Fruit fly (Drosophila melanogaster) whole organism, embryonic: Measurements from ENCODE around the gene CG7924.

Source experiments
- Atf-2 ChIP-seq: fragments of 200-800 bp; sonication (Bioruptor generic); optimal IDR thresholded peaks from 2 replicates; lab custom pipeline; 2016; ENCODE audit warnings: missing biosample characterization, missing genetic modification characterization
- BEAF-32 ChIP-seq: fragments of 200-800 bp; sonication (Bioruptor generic); optimal IDR thresholded peaks from 3 replicates; lab custom pipeline; 2017; ENCODE audit warnings: missing biosample characterization, missing genetic modification characterization, mild to moderate bottlenecking, moderate library complexity, missing genetic modification reagents
- CG10147 ChIP-seq: fragments of 200-800 bp; sonication (Bioruptor generic); optimal IDR thresholded peaks from 2 replicates; lab custom pipeline; 2019; ENCODE audit warnings: missing biosample characterization, mild to moderate bottlenecking, missing genetic modification characterization, moderate library complexity
- CG1024 ChIP-seq: fragments of 200-800 bp; sonication (Bioruptor generic); IDR thresholded peaks from 2 replicates; pipeline ENCODE4 v1.3.6; 2022; ENCODE audit warnings: missing biosample characterization, missing genetic modification characterization
- CG10321 ChIP-seq: fragments of 200-800 bp; sonication (Bioruptor generic); IDR thresholded peaks from 2 replicates; pipeline ENCODE4 v1.3.6; 2022; ENCODE audit warnings: missing biosample characterization, missing genetic modification characterization
- CG12071 ChIP-seq: fragments of 200-800 bp; sonication (Bioruptor generic); optimal IDR thresholded peaks from 3 replicates; lab custom pipeline; 2018; ENCODE audit warnings: missing biosample characterization, mild to moderate bottlenecking, missing genetic modification characterization
- CG15011 ChIP-seq: fragments of 200-800 bp; sonication (Bioruptor generic); optimal IDR thresholded peaks from 3 replicates; lab custom pipeline; 2018; ENCODE audit warnings: missing biosample characterization, mild to moderate bottlenecking, missing genetic modification characterization
- CG15073 ChIP-seq: fragments of 200-800 bp; sonication (Bioruptor generic); optimal IDR thresholded peaks from 2 replicates; lab custom pipeline; 2016; ENCODE audit warnings: missing biosample characterization, missing genetic modification characterization
- CG1603 ChIP-seq: fragments of 200-800 bp; sonication (Bioruptor generic); optimal IDR thresholded peaks from 2 replicates; lab custom pipeline; 2019; ENCODE audit warnings: missing biosample characterization, mild to moderate bottlenecking, missing genetic modification characterization, moderate library complexity
- CG17385 ChIP-seq: fragments of 200-800 bp; sonication (Bioruptor generic); optimal IDR thresholded peaks from 3 replicates; lab custom pipeline; 2018; ENCODE audit warnings: missing biosample characterization, mild to moderate bottlenecking, missing genetic modification characterization
- CG17829 ChIP-seq: fragments of 200-800 bp; optimal IDR thresholded peaks from 2 replicates; lab custom pipeline; 2019; ENCODE audit warnings: missing biosample characterization, mild to moderate bottlenecking, missing genetic modification characterization, moderate library complexity
- CG2202 ChIP-seq: fragments of 200-800 bp; sonication (Bioruptor generic); optimal IDR thresholded peaks from 2 replicates; lab custom pipeline; 2018; ENCODE audit warnings: missing biosample characterization, mild to moderate bottlenecking, missing genetic modification characterization
- CG2678 ChIP-seq: fragments of 200-800 bp; sonication (Bioruptor generic); optimal IDR thresholded peaks from 3 replicates; lab custom pipeline; 2019; ENCODE audit warnings: missing biosample characterization, mild to moderate bottlenecking, missing genetic modification characterization, moderate library complexity
- CG3407 ChIP-seq: fragments of 200-800 bp; sonication (Bioruptor generic); optimal IDR thresholded peaks from 2 replicates; lab custom pipeline; 2018; ENCODE audit warnings: missing biosample characterization, mild to moderate bottlenecking, missing genetic modification characterization
- CG3838 ChIP-seq: fragments of 200-800 bp; sonication (Bioruptor generic); optimal IDR thresholded peaks from 3 replicates; lab custom pipeline; 2016; ENCODE audit warnings: missing biosample characterization, missing genetic modification characterization
- CG4854 ChIP-seq: fragments of 200-800 bp; sonication (Bioruptor generic); optimal IDR thresholded peaks from 2 replicates; lab custom pipeline; 2016; ENCODE audit warnings: missing biosample characterization, missing genetic modification characterization, inconsistent platforms
- CG7928 ChIP-seq: fragments of 200-800 bp; sonication (Bioruptor generic); optimal IDR thresholded peaks from 2 replicates; lab custom pipeline; 2017; ENCODE audit warnings: missing biosample characterization, mild to moderate bottlenecking, missing genetic modification characterization
- CG8290 ChIP-seq, 3 experiments: fragments of 200-800 bp; sonication (Bioruptor generic); optimal IDR thresholded peaks; 2 replicates each; lab custom pipeline; 2016 to 2019; ENCODE audit warnings: missing biosample characterization in 3 of 3, missing genetic modification characterization in 3 of 3, mild to moderate bottlenecking in 2 of 3, moderate library complexity in 1 of 3
- CG9727 ChIP-seq: fragments of 200-800 bp; sonication (Bioruptor generic); optimal IDR thresholded peaks from 3 replicates; lab custom pipeline; 2017; ENCODE audit warnings: missing biosample characterization, mild to moderate bottlenecking, missing genetic modification characterization
- CG9797 ChIP-seq: fragments of 200-800 bp; sonication (Bioruptor generic); optimal IDR thresholded peaks from 3 replicates; lab custom pipeline; 2018; ENCODE audit warnings: missing biosample characterization, mild to moderate bottlenecking, missing genetic modification characterization
- Dip2 ChIP-seq: fragments of 200-800 bp; sonication (Bioruptor generic); IDR thresholded peaks from 2 replicates; pipeline ENCODE4 v1.3.6; 2022; ENCODE audit warnings: missing biosample characterization, missing genetic modification characterization
- Fer1 ChIP-seq: fragments of 200-800 bp; sonication (Bioruptor generic); optimal IDR thresholded peaks from 2 replicates; lab custom pipeline; 2017; ENCODE audit warnings: missing biosample characterization, mild to moderate bottlenecking, missing genetic modification characterization
- GATAe ChIP-seq: fragments of 200-800 bp; sonication (Bioruptor generic); conservative IDR thresholded peaks from 2 replicates; pipeline ENCODE4 v1.3.6; 2022; ENCODE audit warnings: missing biosample characterization, missing genetic modification characterization
- Mad ChIP-seq: fragments of 200-800 bp; sonication (Bioruptor generic); optimal IDR thresholded peaks from 2 replicates; lab custom pipeline; 2016; ENCODE audit warnings: missing biosample characterization, missing genetic modification characterization
- NK7.1 ChIP-seq: fragments of 200-800 bp; sonication (Bioruptor generic); optimal IDR thresholded peaks from 3 replicates; lab custom pipeline; 2016; ENCODE audit warnings: missing biosample characterization, missing genetic modification characterization
- Pdp1 ChIP-seq, 2 experiments: fragments of 200-800 bp; sonication (Bioruptor generic); optimal IDR thresholded peaks; 3 replicates each; lab custom pipeline; 2016; ENCODE audit warnings: missing biosample characterization in 2 of 2, missing genetic modification characterization in 2 of 2, mild to moderate bottlenecking in 1 of 2, moderate library complexity in 1 of 2
- Sin3A ChIP-seq: fragments of >200 bp; optimal IDR thresholded peaks from 2 replicates; lab custom pipeline; 2018
- Tbp ChIP-seq: fragments of >200 bp; optimal IDR thresholded peaks from 2 replicates; lab custom pipeline; 2018; ENCODE audit warnings: missing biosample characterization, missing genetic modification characterization
- Usf ChIP-seq: fragments of 200-800 bp; sonication (Bioruptor generic); optimal IDR thresholded peaks from 2 replicates; lab custom pipeline; 2017; ENCODE audit warnings: missing genotype, missing biosample characterization, missing genetic modification characterization
- YL-1 ChIP-seq: fragments of 200-800 bp; sonication (Bioruptor generic); optimal IDR thresholded peaks from 3 replicates; lab custom pipeline; 2017; ENCODE audit warnings: missing biosample characterization, mild to moderate bottlenecking, missing genetic modification characterization
- cato ChIP-seq: fragments of 200-800 bp; sonication (Bioruptor generic); optimal IDR thresholded peaks from 2 replicates; lab custom pipeline; 2016; ENCODE audit warnings: missing biosample characterization, missing genetic modification characterization, borderline replicate concordance
- caup ChIP-seq: fragments of 200-800 bp; sonication (Bioruptor generic); optimal IDR thresholded peaks from 3 replicates; lab custom pipeline; 2017; ENCODE audit warnings: missing biosample characterization, mild to moderate bottlenecking, missing genetic modification characterization, moderate library complexity; ENCODE audit not compliant: severe bottlenecking
- chm ChIP-seq: fragments of 200-800 bp; sonication (Bioruptor generic); IDR thresholded peaks from 2 replicates; pipeline ENCODE4 v1.3.6; 2022; ENCODE audit warnings: missing biosample characterization, missing genetic modification characterization
- croc ChIP-seq: fragments of 200-800 bp; sonication (Bioruptor generic); conservative IDR thresholded peaks from 3 replicates; pipeline ENCODE4 v1.3.6; 2022; ENCODE audit warnings: missing biosample characterization, missing genetic modification characterization
- disco-r ChIP-seq: fragments of 200-800 bp; sonication (Bioruptor generic); optimal IDR thresholded peaks from 2 replicates; lab custom pipeline; 2016; ENCODE audit warnings: missing biosample characterization, missing genetic modification characterization
- dysf ChIP-seq: fragments of 200-800 bp; sonication (Bioruptor generic); IDR thresholded peaks from 3 replicates; pipeline ENCODE4 v1.3.6; 2022; ENCODE audit warnings: missing biosample characterization, missing genetic modification characterization
- eve ChIP-seq, 2 experiments: fragments of >200 bp; optimal IDR thresholded peaks; 2 replicates each; lab custom pipeline; 2017; ENCODE audit warnings: missing biosample characterization in 2 of 2, missing genetic modification characterization in 2 of 2
- ewg ChIP-seq: fragments of 200-800 bp; sonication (Bioruptor generic); optimal IDR thresholded peaks from 3 replicates; lab custom pipeline; 2017; ENCODE audit warnings: mild to moderate bottlenecking, missing biosample characterization, missing genetic modification reagents, missing genetic modification characterization
- grau ChIP-seq: fragments of 200-800 bp; optimal IDR thresholded peaks from 3 replicates; lab custom pipeline; 2019; ENCODE audit warnings: missing biosample characterization, mild to moderate bottlenecking, missing genetic modification characterization, moderate library complexity
- jigr1 ChIP-seq: fragments of 200-800 bp; sonication (Bioruptor generic); IDR thresholded peaks from 3 replicates; pipeline ENCODE4 v1.3.6; 2022; ENCODE audit warnings: missing biosample characterization, missing genetic modification characterization
- lbe ChIP-seq: fragments of 200-800 bp; sonication (Bioruptor generic); optimal IDR thresholded peaks from 2 replicates; lab custom pipeline; 2016; ENCODE audit warnings: missing biosample characterization, mild to moderate bottlenecking, missing genetic modification characterization
- lmd ChIP-seq: fragments of 200-800 bp; sonication (Bioruptor generic); IDR thresholded peaks from 2 replicates; pipeline ENCODE4 v1.3.6; 2022; ENCODE audit warnings: missing biosample characterization, missing genetic modification characterization
- mam ChIP-seq: fragments of 200-800 bp; sonication (Bioruptor generic); optimal IDR thresholded peaks from 3 replicates; lab custom pipeline; 2016; ENCODE audit warnings: missing biosample characterization, missing genetic modification characterization
- mirr ChIP-seq: fragments of 200-800 bp; sonication (Bioruptor generic); optimal IDR thresholded peaks from 3 replicates; lab custom pipeline; 2018; ENCODE audit warnings: missing biosample characterization, mild to moderate bottlenecking, missing genetic modification characterization
- pfk ChIP-seq: fragments of 200-800 bp; sonication (Bioruptor generic); optimal IDR thresholded peaks from 2 replicates; lab custom pipeline; 2018; ENCODE audit warnings: missing biosample characterization, mild to moderate bottlenecking, missing genetic modification characterization, moderate library complexity
- sima ChIP-seq: fragments of 200-800 bp; sonication (Bioruptor generic); optimal IDR thresholded peaks from 2 replicates; lab custom pipeline; 2016; ENCODE audit warnings: missing biosample characterization, missing genetic modification characterization
- slbo ChIP-seq: fragments of 200-800 bp; sonication (Bioruptor generic); IDR thresholded peaks from 2 replicates; pipeline ENCODE4 v1.3.6; 2022; ENCODE audit warnings: missing biosample characterization, missing genetic modification characterization
- ttk ChIP-seq: fragments of 200-800 bp; sonication (Bioruptor generic); IDR thresholded peaks from 2 replicates; pipeline ENCODE4 v2.1.2; 2022; ENCODE audit warnings: missing biosample characterization, missing genetic modification characterization
- vnd ChIP-seq: fragments of 200-800 bp; sonication (Bioruptor generic); IDR thresholded peaks from 3 replicates; pipeline ENCODE4 v1.3.6; 2022; ENCODE audit warnings: missing biosample characterization, missing genetic modification characterization; ENCODE audit not compliant: partially characterized antibody

The CG7924 gene

dm6 chr3L:14190625-14191475, 42.4 kb upstream of the CG7924 start, which contains the start of gene nuf (continued):
- peak; percentile 51 for TF ChIP-seq lbe (GFP tag; lab: Kevin White, UChicago)
- TF ChIP-seq caup: peak; percentile 86
- no peak for TF ChIP-seq croc (GFP tag; lab: Robert Waterston, UW)
- TF ChIP-seq disco-r: no peak
- peak; percentile 44 for TF ChIP-seq CG7928
- TF ChIP-seq CG12071: peak; percentile 89
- no peak for TF ChIP-seq Tbp (GFP tag; lab: Kevin White, UChicago)
- no peak for TF ChIP-seq CG10321 (GFP tag; lab: Robert Waterston, UW)
- peak in 1 of 2 experiments; percentile 50 for TF ChIP-seq eve (GFP tag; optimal IDR thresholded peaks at IDR 0.05; lab: Kevin White, UChicago)
- no peak for TF ChIP-seq CG4854
- TF ChIP-seq mam: no peak
- TF ChIP-seq CG9797 (GFP tag; lab: Kevin White, UChicago): peak; percentile 71
- TF ChIP-seq chm: peak; percentile 84
- no peak for TF ChIP-seq vnd (GFP tag; lab: Robert Waterston, UW)
- no peak for TF ChIP-seq Sin3A
- TF ChIP-seq CG10147 (GFP tag; lab: Kevin White, UChicago): peak; percentile 54
- TF ChIP-seq ewg: peak; percentile 37
- peak; percentile 60 for TF ChIP-seq pfk (GFP tag; lab: Kevin White, UChicago)
- TF ChIP-seq Pdp1 (GFP tag; optimal IDR thresholded peaks at IDR 0.05; lab: Kevin White, UChicago): peak in 1 of 2 experiments; percentile 33
- no peak for TF ChIP-seq CG8290 (GFP tag; optimal IDR thresholded peaks at IDR 0.05; lab: Kevin White, UChicago)
- TF ChIP-seq CG8290 (tag; optimal IDR thresholded peaks at IDR 0.05; lab: Kevin White, UChicago): peak; percentile 0 to 72
- no peak for TF ChIP-seq NK7.1 (GFP tag; lab: Kevin White, UChicago)
- peak; percentile 49 for TF ChIP-seq CG9727 (GFP tag; lab: Kevin White, UChicago)
- peak; percentile 17 for TF ChIP-seq YL-1 (GFP tag; lab: Kevin White, UChicago)
- no peak for TF ChIP-seq jigr1
- TF ChIP-seq Fer1 (GFP tag; lab: Kevin White, UChicago): peak; percentile 80
- TF ChIP-seq mirr (GFP tag; lab: Kevin White, UChicago): peak; percentile 67
- no peak for TF ChIP-seq sima (GFP tag; lab: Kevin White, UChicago)
- no peak for TF ChIP-seq GATAe (GFP tag; lab: Robert Waterston, UW)
- peak; percentile 39 for TF ChIP-seq BEAF-32 (GFP tag; lab: Kevin White, UChicago)
- TF ChIP-seq Usf (GFP tag; lab: Kevin White, UChicago): no peak
- TF ChIP-seq CG17829: peak; percentile 49
- TF ChIP-seq CG2202 (tag; lab: Kevin White, UChicago): peak; percentile 25
- no peak for TF ChIP-seq CG15011 (GFP tag; lab: Kevin White, UChicago)
- TF ChIP-seq CG1603: peak; percentile 38
- TF ChIP-seq slbo (GFP tag; lab: Robert Waterston, UW): peak; percentile 42
- TF ChIP-seq Dip2 (GFP tag; lab: Robert Waterston, UW): no peak
- TF ChIP-seq Mad (GFP tag; lab: Kevin White, UChicago): peak; percentile 25
- no peak for TF ChIP-seq lmd (GFP tag; lab: Robert Waterston, UW)
- TF ChIP-seq CG1024 (GFP tag; lab: Robert Waterston, UW): peak; percentile 52; the same call in 1 of the 2 replicates
- TF ChIP-seq CG3838 (GFP tag; lab: Kevin White, UChicago): no peak
- peak; percentile 62 for TF ChIP-seq CG17385
- TF ChIP-seq CG15073 (GFP tag; lab: Kevin White, UChicago): no peak
- TF ChIP-seq cato (GFP tag; lab: Kevin White, UChicago): no peak
- TF ChIP-seq ttk (GFP tag; lab: Robert Waterston, UW): peak; percentile 33; the same call in 1 of the 2 replicates
- TF ChIP-seq CG2678 (tag; lab: Kevin White, UChicago): peak; percentile 38
- no peak for TF ChIP-seq dysf (GFP tag; lab: Robert Waterston, UW)
- TF ChIP-seq Atf-2 (GFP tag; lab: Kevin White, UChicago): no peak
- TF ChIP-seq CG3407 (GFP tag; lab: Kevin White, UChicago): peak; percentile 8
- TF ChIP-seq grau (tag; lab: Kevin White, UChicago): peak; percentile 31
